Worm (Caenorhabditis elegans) whole organism, midembryonic: ENCODE measurements around the gene D2023.6.

Source experiments
- T22C8.4 ChIP-seq: fragments of 200-800 bp; sonication (Bioruptor generic); IDR thresholded peaks from 2 replicates; pipeline ENCODE4 v1.3.6; 2022; ENCODE audit warnings: missing genetic modification characterization, missing compliant biosample characterization
- flt-1 ChIP-seq: fragments of 200-800 bp; sonication (Bioruptor generic); IDR thresholded peaks from 2 replicates; pipeline ENCODE4 v1.3.6; 2022; ENCODE audit warnings: missing genetic modification characterization, missing compliant biosample characterization
- tab-1 ChIP-seq: fragments of 200-800 bp; sonication (Bioruptor generic); IDR thresholded peaks from 2 replicates; pipeline ENCODE4 v1.3.6; 2022; ENCODE audit warnings: missing genetic modification characterization, missing compliant biosample characterization
- ztf-23 ChIP-seq: fragments of 200-800 bp; sonication (Bioruptor generic); IDR thresholded peaks from 2 replicates; pipeline ENCODE4 v1.3.6; 2022; ENCODE audit warnings: missing genetic modification reagents, missing genetic modification characterization, missing compliant biosample characterization
- ztf-29 ChIP-seq: fragments of 200-800 bp; sonication (Bioruptor generic); IDR thresholded peaks from 2 replicates; pipeline ENCODE4 v1.3.6; 2022; ENCODE audit warnings: missing genetic modification reagents, missing genetic modification characterization, missing compliant biosample characterization

DNA sequence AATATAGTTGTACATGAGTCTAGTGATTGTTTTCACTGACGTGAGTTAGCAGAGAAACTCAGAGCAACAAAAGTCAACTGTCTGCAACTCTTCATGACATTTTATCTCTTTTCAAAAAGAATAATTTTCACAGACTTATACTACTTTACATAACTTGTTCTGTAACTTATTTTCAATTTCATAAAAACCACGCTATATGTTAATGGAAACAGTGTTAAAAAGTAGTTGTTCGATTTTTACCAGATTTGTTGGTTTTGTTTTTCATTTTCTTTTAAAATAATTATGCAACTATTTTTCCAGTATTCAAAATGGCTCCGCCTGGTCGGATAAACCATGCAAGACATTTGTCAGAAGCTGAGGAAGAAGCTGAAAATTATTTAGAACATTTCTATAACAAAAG is 47.9 kb downstream of the D2023.6 start, which contains the start of gene sulp-4:
- TF ChIP-seq tab-1 (no peak), ztf-29 (no peak), flt-1 (no peak), ztf-23 (GFP tag; lab: Robert Waterston, UW) (no peak), T22C8.4 (no peak)
